Fruit fly (Drosophila melanogaster) whole organism, embryonic: ENCODE data around the gene CG43273.
A peak's percentile ranks its signal among the peaks of the same experiment; 100 is the strongest.

Source experiments
- CG17802 ChIP-seq: fragments of 200-800 bp; sonication (Bioruptor generic); optimal IDR thresholded peaks from 2 replicates; lab custom pipeline; 2018; ENCODE audit warnings: missing biosample characterization, mild to moderate bottlenecking, missing genetic modification characterization, moderate library complexity
- H15 ChIP-seq: fragments of 200-800 bp; sonication (Bioruptor generic); IDR thresholded peaks from 3 replicates; pipeline ENCODE4 v1.3.6; 2022; ENCODE audit warnings: missing biosample characterization, missing genetic modification characterization
- Meics ChIP-seq: fragments of 200-800 bp; sonication (Bioruptor generic); optimal IDR thresholded peaks from 2 replicates; lab custom pipeline; 2017; ENCODE audit warnings: missing biosample characterization, mild to moderate bottlenecking, missing genetic modification characterization
- danr ChIP-seq: fragments of 200-800 bp; sonication (Bioruptor generic); IDR thresholded peaks from 2 replicates; pipeline ENCODE4 v1.3.6; 2022; ENCODE audit warnings: missing biosample characterization, missing genetic modification characterization
- ham ChIP-seq: fragments of 200-800 bp; sonication (Bioruptor generic); IDR thresholded peaks from 2 replicates; pipeline ENCODE4 v1.3.6; 2022; ENCODE audit warnings: missing biosample characterization, missing genetic modification characterization
- lbe ChIP-seq: fragments of 200-800 bp; sonication (Bioruptor generic); optimal IDR thresholded peaks from 2 replicates; lab custom pipeline; 2016; ENCODE audit warnings: missing biosample characterization, mild to moderate bottlenecking, missing genetic modification characterization
- pan ChIP-seq, 4 experiments: fragments of >200 bp in 3 of 4; fragments of 200-800 bp in 1 of 4; sonication (Bioruptor generic) in 1 of 4; optimal IDR thresholded peaks in 3 of 4; IDR thresholded peaks in 1 of 4; 2 replicates each; pipeline versions ENCODE4 v1.3.6 to Lab custom; 2017 to 2022; ENCODE audit warnings: missing biosample characterization in 2 of 4, missing genetic modification characterization in 2 of 4, mixed read lengths in 1 of 4

- TF ChIP-seq CG17802 (no peak), Meics (GFP tag; lab: Kevin White, UChicago) (no peak), ham (GFP tag; lab: Robert Waterston, UW) (no peak), lbe (GFP tag; lab: Kevin White, UChicago) (no peak), H15 (no peak), danr (GFP tag; lab: Robert Waterston, UW) (no peak), pan (optimal IDR thresholded peaks at IDR 0.05; lab: Kevin White, UChicago) (no peak), pan (GFP tag; optimal IDR thresholded peaks at IDR 0.05 in 1 of 2, IDR thresholded peaks at IDR 0.05 in 1 of 2) (peak in 1 of 2 experiments; percentile 32)
These were observed 31.5 kb upstream of the CG43273 start for dm6 chr3R:24798595-24798994.
